Worm (Caenorhabditis elegans) whole organism, L1 larva: ENCODE data around the gene ssr-2.

Experiments used
- aly-2 ChIP-seq: fragments of 150-350 bp; optimal IDR thresholded peaks from 2 replicates; lab custom pipeline; 2014; ENCODE audit warnings: missing biosample characterization, missing genetic modification characterization
- ama-1 ChIP-seq: fragments of 150-350 bp; optimal IDR thresholded peaks from 2 replicates; lab custom pipeline; 2014
- mep-1 ChIP-seq: fragments of 150-350 bp; optimal IDR thresholded peaks from 2 replicates; lab custom pipeline; 2014; ENCODE audit warnings: missing biosample characterization, missing genetic modification characterization
- nhr-12 ChIP-seq: sonication (generic microtip); optimal IDR thresholded peaks from 2 replicates; lab custom pipeline; 2017; ENCODE audit warnings: missing biosample characterization, missing genetic modification characterization
- nhr-237 ChIP-seq: fragments of 150-350 bp; optimal IDR thresholded peaks from 2 replicates; lab custom pipeline; 2014; ENCODE audit warnings: missing biosample characterization, missing genetic modification characterization
- pqm-1 ChIP-seq: sonication (generic microtip); optimal IDR thresholded peaks from 3 replicates; lab custom pipeline; 2017; ENCODE audit warnings: missing biosample characterization, missing genetic modification characterization
- sptf-1 ChIP-seq: fragments of 150-350 bp; optimal IDR thresholded peaks from 2 replicates; lab custom pipeline; 2014; ENCODE audit warnings: missing biosample characterization, missing genetic modification characterization
- ztf-11 ChIP-seq, 2 experiments: sonication (generic microtip); optimal IDR thresholded peaks; 2 replicates each; lab custom pipeline; 2016 to 2017; ENCODE audit warnings: missing genetic modification characterization in 2 of 2, missing biosample characterization in 1 of 2, missing compliant biosample characterization in 1 of 2

DNA sequence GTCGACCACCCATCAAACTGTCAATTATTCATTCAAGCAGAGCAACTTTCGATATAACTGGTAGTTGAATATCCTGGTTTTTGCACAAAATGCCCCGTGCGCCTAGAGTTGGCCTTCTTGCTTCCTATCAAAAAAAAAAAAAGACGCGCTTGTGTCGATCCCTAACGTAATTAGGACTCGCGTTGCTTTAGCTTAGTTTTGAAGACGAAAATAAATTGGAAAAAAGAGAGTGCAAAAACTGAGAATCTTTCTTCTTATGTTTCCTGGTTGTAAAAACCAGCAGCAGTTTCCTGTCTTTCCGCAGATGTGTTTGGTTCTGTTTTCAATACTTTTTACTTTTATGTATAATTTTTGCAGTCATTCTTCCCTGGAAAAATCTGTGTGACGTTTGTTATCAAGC lies 49.6 kb downstream of the ssr-2 start:
- no peak for TF ChIP-seq ztf-11 (tag; optimal IDR thresholded peaks at IDR 0.05; lab: Kevin White, UChicago)
- no peak for TF ChIP-seq nhr-12 (tag; lab: Kevin White, UChicago)
- TF ChIP-seq ama-1 (lab: Kevin White, UChicago): no peak
- no peak for TF ChIP-seq nhr-237 (tag; lab: Kevin White, UChicago)
- no peak for TF ChIP-seq sptf-1 (tag; lab: Kevin White, UChicago)
- TF ChIP-seq mep-1 (tag; lab: Kevin White, UChicago): no peak
- TF ChIP-seq aly-2 (tag; lab: Kevin White, UChicago): no peak
- TF ChIP-seq pqm-1 (tag; lab: Kevin White, UChicago): no peak
